Worm (Caenorhabditis elegans): Measurements from ENCODE around the gene let-23.

- TF ChIP-seq fkh-10 (GFP tag; optimal IDR thresholded peaks at IDR 0.05) (no peak), nhr-77 (tag; optimal IDR thresholded peaks at IDR 0.05) (no peak), zfp-3 (GFP tag; conservative IDR thresholded peaks at IDR 0.05) (no peak), nhr-111 (GFP tag; optimal IDR thresholded peaks at IDR 0.05) (no peak)
Observed at ce11 chrII:9254187-9254586, 56.9 kb downstream of the let-23 start, which contains the start of gene nlp-82.
